Fruit fly (Drosophila melanogaster) whole organism, embryonic: ENCODE data around the gene Cdk5alpha.

Source experiments
- B-H1 ChIP-seq: fragments of 200-800 bp; sonication (Bioruptor generic); IDR thresholded peaks from 3 replicates; pipeline ENCODE4 v1.3.6; 2022; ENCODE audit warnings: missing biosample characterization, missing genetic modification characterization
- Bgb ChIP-seq: fragments of 200-800 bp; sonication (Bioruptor generic); IDR thresholded peaks from 2 replicates; pipeline ENCODE4 v1.3.6; 2022; ENCODE audit warnings: missing biosample characterization, missing genetic modification characterization; ENCODE audit not compliant: partially characterized antibody
- CG10979 ChIP-seq: fragments of 200-800 bp; sonication (Bioruptor generic); optimal IDR thresholded peaks from 2 replicates; lab custom pipeline; 2018; ENCODE audit warnings: missing biosample characterization, mild to moderate bottlenecking, missing genetic modification characterization, moderate library complexity
- CG11093 ChIP-seq: fragments of 200-800 bp; sonication (Bioruptor generic); IDR thresholded peaks from 3 replicates; pipeline ENCODE4 v1.3.6; 2022; ENCODE audit warnings: missing biosample characterization, missing genetic modification characterization
- CG11723 ChIP-seq: fragments of 200-800 bp; sonication (Bioruptor generic); optimal IDR thresholded peaks from 2 replicates; lab custom pipeline; 2017; ENCODE audit warnings: missing biosample characterization, mild to moderate bottlenecking, missing genetic modification characterization
- CG12236 ChIP-seq: fragments of 200-800 bp; sonication (Bioruptor generic); optimal IDR thresholded peaks from 2 replicates; lab custom pipeline; 2016; ENCODE audit warnings: missing biosample characterization, missing genetic modification characterization
- CG13424 ChIP-seq: fragments of 200-800 bp; sonication (Bioruptor generic); optimal IDR thresholded peaks from 2 replicates; lab custom pipeline; 2019; ENCODE audit warnings: missing biosample characterization, mild to moderate bottlenecking, missing genetic modification characterization, moderate library complexity
- CG15514 ChIP-seq: fragments of 200-800 bp; sonication (Bioruptor generic); optimal IDR thresholded peaks from 3 replicates; lab custom pipeline; 2017; ENCODE audit warnings: missing biosample characterization, missing genetic modification characterization, mild to moderate bottlenecking, moderate library complexity, missing genetic modification reagents
- CG1603 ChIP-seq: fragments of 200-800 bp; sonication (Bioruptor generic); optimal IDR thresholded peaks from 2 replicates; lab custom pipeline; 2019; ENCODE audit warnings: missing biosample characterization, mild to moderate bottlenecking, missing genetic modification characterization, moderate library complexity
- CG17186 ChIP-seq: fragments of 200-800 bp; sonication (Bioruptor generic); optimal IDR thresholded peaks from 3 replicates; lab custom pipeline; 2017; ENCODE audit warnings: missing biosample characterization, missing genetic modification reagents, missing genetic modification characterization
- CG17361 ChIP-seq: fragments of 200-800 bp; sonication (Bioruptor generic); IDR thresholded peaks from 3 replicates; pipeline ENCODE4 v1.3.6; 2022; ENCODE audit warnings: missing biosample characterization, missing genetic modification characterization
- CG17829 ChIP-seq: fragments of 200-800 bp; optimal IDR thresholded peaks from 2 replicates; lab custom pipeline; 2019; ENCODE audit warnings: missing biosample characterization, mild to moderate bottlenecking, missing genetic modification characterization, moderate library complexity
- CG1792 ChIP-seq: fragments of 200-800 bp; sonication (Bioruptor generic); optimal IDR thresholded peaks from 2 replicates; lab custom pipeline; 2016; ENCODE audit warnings: missing biosample characterization, missing genetic modification characterization
- CG4424 ChIP-seq: fragments of 200-800 bp; sonication (Bioruptor generic); optimal IDR thresholded peaks from 3 replicates; lab custom pipeline; 2016; ENCODE audit warnings: missing biosample characterization, missing genetic modification characterization
- CG6272 ChIP-seq: fragments of 200-800 bp; sonication (Bioruptor generic); IDR thresholded peaks from 2 replicates; pipeline ENCODE4 v1.3.6; 2022; ENCODE audit warnings: missing biosample characterization, missing genetic modification characterization
- CG8388 ChIP-seq: fragments of 200-800 bp; sonication (Bioruptor generic); optimal IDR thresholded peaks from 2 replicates; lab custom pipeline; 2019; ENCODE audit warnings: missing biosample characterization, mild to moderate bottlenecking, missing genetic modification characterization, moderate library complexity
- CoRest ChIP-seq: fragments of 200-800 bp; sonication (Bioruptor generic); optimal IDR thresholded peaks from 3 replicates; lab custom pipeline; 2018; ENCODE audit warnings: missing biosample characterization, mild to moderate bottlenecking, missing genetic modification characterization, moderate library complexity
- Dbx ChIP-seq: fragments of 200-800 bp; sonication (Bioruptor generic); IDR thresholded peaks from 3 replicates; pipeline ENCODE4 v1.3.6; 2022; ENCODE audit warnings: missing biosample characterization, missing genetic modification characterization
- Dll ChIP-seq: fragments of 200-800 bp; sonication (Bioruptor generic); IDR thresholded peaks from 4 replicates; pipeline ENCODE4 v1.3.6; 2022; ENCODE audit warnings: missing biosample characterization, missing genetic modification characterization; ENCODE audit not compliant: partially characterized antibody
- Dp ChIP-seq: fragments of 200-800 bp; sonication (Bioruptor generic); optimal IDR thresholded peaks from 2 replicates; lab custom pipeline; 2018; ENCODE audit warnings: missing biosample characterization, mild to moderate bottlenecking, missing genetic modification characterization, moderate library complexity
- HLH4C ChIP-seq: fragments of 200-800 bp; sonication (Bioruptor generic); IDR thresholded peaks from 3 replicates; pipeline ENCODE4 v1.3.6; 2022; ENCODE audit warnings: missing biosample characterization, missing genetic modification characterization; ENCODE audit not compliant: partially characterized antibody
- Hr3 ChIP-seq: fragments of 200-800 bp; sonication (Bioruptor generic); optimal IDR thresholded peaks from 3 replicates; lab custom pipeline; 2016; ENCODE audit warnings: missing biosample characterization, missing genetic modification characterization
- Hr39 ChIP-seq: fragments of >200 bp; optimal IDR thresholded peaks from 2 replicates; lab custom pipeline; 2017
- NC2β ChIP-seq: fragments of 200-800 bp; sonication (Bioruptor generic); optimal IDR thresholded peaks from 2 replicates; lab custom pipeline; 2016; ENCODE audit warnings: missing biosample characterization, missing genetic modification characterization
- Optix ChIP-seq: fragments of 200-800 bp; sonication (Bioruptor generic); IDR thresholded peaks from 3 replicates; pipeline ENCODE4 v1.3.6; 2022; ENCODE audit warnings: missing biosample characterization, missing genetic modification characterization
- Pdp1 ChIP-seq, 2 experiments: fragments of 200-800 bp; sonication (Bioruptor generic); optimal IDR thresholded peaks; 3 replicates each; lab custom pipeline; 2016; ENCODE audit warnings: missing biosample characterization in 2 of 2, missing genetic modification characterization in 2 of 2, mild to moderate bottlenecking in 1 of 2, moderate library complexity in 1 of 2
- Sin3A ChIP-seq: fragments of >200 bp; optimal IDR thresholded peaks from 2 replicates; lab custom pipeline; 2018
- Spps ChIP-seq: fragments of 200-800 bp; sonication (Bioruptor generic); optimal IDR thresholded peaks from 2 replicates; lab custom pipeline; 2018; ENCODE audit warnings: missing biosample characterization, mild to moderate bottlenecking, missing genetic modification characterization
- Usf ChIP-seq: fragments of 200-800 bp; sonication (Bioruptor generic); optimal IDR thresholded peaks from 2 replicates; lab custom pipeline; 2017; ENCODE audit warnings: missing genotype, missing biosample characterization, missing genetic modification characterization
- amos ChIP-seq: fragments of 200-800 bp; sonication (Bioruptor generic); IDR thresholded peaks from 2 replicates; pipeline ENCODE4 v1.3.6; 2022; ENCODE audit warnings: missing biosample characterization, missing genetic modification characterization; ENCODE audit not compliant: partially characterized antibody
- bab2 ChIP-seq: fragments of 200-800 bp; sonication (Bioruptor generic); optimal IDR thresholded peaks from 2 replicates; lab custom pipeline; 2016; ENCODE audit warnings: missing biosample characterization, missing genetic modification characterization
- bowl ChIP-seq: fragments of 200-800 bp; sonication (Bioruptor generic); IDR thresholded peaks from 2 replicates; pipeline ENCODE4 v1.3.6; 2022; ENCODE audit warnings: missing biosample characterization, missing genetic modification characterization
- chn ChIP-seq: fragments of 200-800 bp; sonication (Bioruptor generic); optimal IDR thresholded peaks from 2 replicates; lab custom pipeline; 2016; ENCODE audit warnings: missing biosample characterization, missing genetic modification characterization
- crol ChIP-seq: fragments of 200-800 bp; sonication (Bioruptor generic); IDR thresholded peaks from 2 replicates; pipeline ENCODE4 v1.3.6; 2022; ENCODE audit warnings: missing biosample characterization, missing genetic modification characterization
- grn ChIP-seq: fragments of 200-800 bp; sonication (Bioruptor generic); optimal IDR thresholded peaks from 3 replicates; lab custom pipeline; 2017; ENCODE audit warnings: missing biosample characterization, missing genetic modification characterization
- gsb ChIP-seq: fragments of 200-800 bp; sonication (Bioruptor generic); IDR thresholded peaks from 2 replicates; pipeline ENCODE4 v1.3.6; 2022; ENCODE audit warnings: missing biosample characterization, missing genetic modification characterization
- h ChIP-seq: fragments of >200 bp; optimal IDR thresholded peaks from 2 replicates; lab custom pipeline; 2017
- inv ChIP-seq: fragments of 200-800 bp; sonication (Bioruptor generic); IDR thresholded peaks from 2 replicates; pipeline ENCODE4 v1.3.6; 2022; ENCODE audit warnings: missing biosample characterization, missing genetic modification characterization; ENCODE audit not compliant: partially characterized antibody
- jing ChIP-seq: fragments of 200-800 bp; sonication (Bioruptor generic); optimal IDR thresholded peaks from 2 replicates; lab custom pipeline; 2018; ENCODE audit warnings: missing biosample characterization, mild to moderate bottlenecking, missing genetic modification characterization
- knrl ChIP-seq: fragments of 200-800 bp; sonication (Bioruptor generic); IDR thresholded peaks from 3 replicates; pipeline ENCODE4 v1.3.6; 2022; ENCODE audit warnings: missing biosample characterization, missing genetic modification characterization; ENCODE audit not compliant: partially characterized antibody
- lbe ChIP-seq: fragments of 200-800 bp; sonication (Bioruptor generic); optimal IDR thresholded peaks from 2 replicates; lab custom pipeline; 2016; ENCODE audit warnings: missing biosample characterization, mild to moderate bottlenecking, missing genetic modification characterization
- lola ChIP-seq, 3 experiments: fragments of >200 bp in 2 of 3; fragments of 200-800 bp in 1 of 3; sonication (Bioruptor generic) in 1 of 3; optimal IDR thresholded peaks; 2 replicates each; lab custom pipeline; 2017 to 2019; ENCODE audit warnings: missing biosample characterization in 3 of 3, missing genetic modification characterization in 3 of 3, mild to moderate bottlenecking in 1 of 3, moderate library complexity in 1 of 3
- phol ChIP-seq: fragments of 200-800 bp; sonication (Bioruptor generic); optimal IDR thresholded peaks from 3 replicates; lab custom pipeline; 2018; ENCODE audit warnings: missing biosample characterization, mild to moderate bottlenecking, missing genetic modification characterization, moderate library complexity
- pros ChIP-seq: fragments of 200-800 bp; sonication (Bioruptor generic); optimal IDR thresholded peaks from 3 replicates; lab custom pipeline; 2019; ENCODE audit warnings: missing biosample characterization, mild to moderate bottlenecking, missing genetic modification characterization, moderate library complexity
- ranshi ChIP-seq: fragments of 200-800 bp; sonication (Bioruptor generic); IDR thresholded peaks from 2 replicates; pipeline ENCODE4 v1.3.6; 2022; ENCODE audit warnings: missing biosample characterization, missing genetic modification characterization
- repo ChIP-seq: fragments of 200-800 bp; sonication (Bioruptor generic); optimal IDR thresholded peaks from 2 replicates; lab custom pipeline; 2016; ENCODE audit warnings: missing biosample characterization, missing genetic modification characterization
- so ChIP-seq: fragments of 200-800 bp; sonication (Bioruptor generic); IDR thresholded peaks from 3 replicates; pipeline ENCODE4 v1.3.6; 2022; ENCODE audit warnings: missing biosample characterization, missing genetic modification characterization
- stc ChIP-seq: fragments of 200-800 bp; sonication (Bioruptor generic); IDR thresholded peaks from 2 replicates; pipeline ENCODE4 v1.3.6; 2022; ENCODE audit warnings: missing biosample characterization, missing genetic modification characterization
- tll ChIP-seq, 2 experiments: fragments of 200-800 bp in 1 of 2; fragments of >200 bp in 1 of 2; sonication (Bioruptor generic) in 1 of 2; optimal IDR thresholded peaks; 2 replicates each; lab custom pipeline; 2017 to 2019; ENCODE audit warnings: missing biosample characterization in 2 of 2, missing genetic modification characterization in 2 of 2, mild to moderate bottlenecking in 1 of 2, moderate library complexity in 1 of 2
- vnd ChIP-seq: fragments of 200-800 bp; sonication (Bioruptor generic); IDR thresholded peaks from 3 replicates; pipeline ENCODE4 v1.3.6; 2022; ENCODE audit warnings: missing biosample characterization, missing genetic modification characterization; ENCODE audit not compliant: partially characterized antibody
- zen2 ChIP-seq: fragments of 200-800 bp; sonication (Bioruptor generic); IDR thresholded peaks from 3 replicates; pipeline ENCODE4 v1.3.6; 2022; ENCODE audit warnings: missing biosample characterization, missing genetic modification characterization; ENCODE audit not compliant: partially characterized antibody

Cdk5alpha gene

dm6 chr2L:10341405-10341804 lies 30.6 kb upstream of the Cdk5alpha start, which contains the start of gene CG31715 (continued):
- TF ChIP-seq ranshi (GFP tag; lab: Robert Waterston, UW) (peak; percentile 53; the same call in 1 of the 2 replicates), zen2 (GFP tag; lab: Robert Waterston, UW) (no peak), Optix (GFP tag; lab: Robert Waterston, UW) (no peak), CG1792 (GFP tag; lab: Kevin White, UChicago) (no peak), Dp (GFP tag; lab: Kevin White, UChicago) (peak; percentile 12), CG4424 (GFP tag; lab: Kevin White, UChicago) (no peak), CoRest (tag; lab: Kevin White, UChicago) (peak; percentile 0), Dbx (GFP tag; lab: Robert Waterston, UW) (peak; percentile 62; the same call in 1 of the 3 replicates), CG11723 (no peak), Sin3A (lab: Kevin White, UChicago) (no peak), lola (GFP tag; optimal IDR thresholded peaks at IDR 0.05; lab: Kevin White, UChicago) (no peak), CG13424 (tag; lab: Kevin White, UChicago) (peak; percentile 30), so (GFP tag; lab: Robert Waterston, UW) (no peak), jing (GFP tag; lab: Kevin White, UChicago) (no peak), grn (GFP tag; lab: Kevin White, UChicago) (no peak), inv (GFP tag; lab: Robert Waterston, UW) (peak; percentile 29; the same call in 1 of the 2 replicates), CG10979 (tag; lab: Kevin White, UChicago) (peak; percentile 4), phol (tag; lab: Kevin White, UChicago) (peak; percentile 13), CG6272 (no peak), CG15514 (GFP tag; lab: Kevin White, UChicago) (peak; percentile 37), CG1603 (tag; lab: Kevin White, UChicago) (peak; percentile 35), stc (no peak), tll (GFP tag; optimal IDR thresholded peaks at IDR 0.05; lab: Kevin White, UChicago) (no peak), Hr3 (peak; percentile 37), CG12236 (GFP tag; lab: Kevin White, UChicago) (no peak), bowl (no peak), amos (peak; percentile 60; the same call in 1 of the 2 replicates), crol (GFP tag; lab: Robert Waterston, UW) (no peak), chn (no peak), pros (GFP tag; lab: Kevin White, UChicago) (no peak), bab2 (no peak), HLH4C (GFP tag; lab: Robert Waterston, UW) (no peak), Bgb (peak; percentile 41; the same call in 1 of the 2 replicates), repo (GFP tag; lab: Kevin White, UChicago) (no peak), Hr39 (lab: Kevin White, UChicago) (no peak), gsb (GFP tag; lab: Robert Waterston, UW) (no peak), knrl (GFP tag; lab: Robert Waterston, UW) (0 out of 3 replicates have a peak, but pooled peaks have one; percentile 28), CG17186 (GFP tag; lab: Kevin White, UChicago) (no peak), CG17361 (GFP tag; lab: Robert Waterston, UW) (no peak), Usf (GFP tag; lab: Kevin White, UChicago) (no peak), vnd (GFP tag; lab: Robert Waterston, UW) (no peak), CG11093 (GFP tag; lab: Robert Waterston, UW) (no peak), NC2β (GFP tag; lab: Kevin White, UChicago) (no peak), CG8388 (peak; percentile 99), lbe (GFP tag; lab: Kevin White, UChicago) (peak; percentile 44), h (lab: Kevin White, UChicago) (no peak), CG17829 (tag; lab: Kevin White, UChicago) (peak; percentile 16), Pdp1 (GFP tag; optimal IDR thresholded peaks at IDR 0.05; lab: Kevin White, UChicago) (no peak), Dll (peak; percentile 64), B-H1 (GFP tag; lab: Robert Waterston, UW) (no peak), Spps (tag; lab: Kevin White, UChicago) (no peak)
